Fruit fly (Drosophila melanogaster): ENCODE data around the gene CG13639.

dm6 chr3R:24850420-24850819, 9.7 kb downstream of the CG13639 start, which contains the start of gene CG7006:
- TF ChIP-seq CG8301 (tag; optimal IDR thresholded peaks at IDR 0.05) (no peak), CG9948 (tag; optimal IDR thresholded peaks at IDR 0.05) (no peak), CG17806 (tag; optimal IDR thresholded peaks at IDR 0.05) (no peak), CG4496 (GFP tag; IDR thresholded peaks at IDR 0.05) (no peak), EcR (GFP tag; optimal IDR thresholded peaks at IDR 0.05) (no peak), gl (tag; optimal IDR thresholded peaks at IDR 0.05) (no peak), CG8159 (tag; optimal IDR thresholded peaks at IDR 0.05) (no peak), CG34367 (tag; optimal IDR thresholded peaks at IDR 0.05) (no peak), Pif1B (GFP tag; optimal IDR thresholded peaks at IDR 0.05) (no peak), fd96Ca (GFP tag; IDR thresholded peaks at IDR 0.05) (no peak), CG32121 (GFP tag; IDR thresholded peaks at IDR 0.05) (no peak), rn (GFP tag; IDR thresholded peaks at IDR 0.05) (0 out of 2 replicates have a peak, but pooled peaks have one; percentile 24), D1 (tag; optimal IDR thresholded peaks at IDR 0.05) (no peak)
